Fruit fly (Drosophila melanogaster): ENCODE data around the gene CG13898.

DNA sequence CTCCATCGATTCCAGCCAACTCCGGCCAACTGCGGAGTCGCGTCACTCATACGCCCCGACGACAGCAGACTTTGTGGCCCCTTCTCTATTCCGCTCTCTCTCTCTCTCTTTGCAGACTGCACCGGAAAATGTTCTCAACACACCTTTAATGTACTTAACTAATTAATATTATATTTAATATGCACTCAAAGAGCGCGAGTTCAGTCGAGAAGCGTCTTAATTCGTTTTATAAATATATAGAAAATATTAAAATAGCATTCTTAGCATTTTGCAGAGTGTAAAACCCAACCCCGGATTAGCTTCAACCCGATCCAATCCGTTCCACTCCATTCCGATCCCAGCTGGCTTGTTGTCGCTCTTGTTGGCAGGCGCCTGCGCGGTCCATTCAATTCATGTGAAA, 9.4 kb downstream of the CG13898 start:
- TF ChIP-seq CG14711 (tag; optimal IDR thresholded peaks at IDR 0.05) (no peak), cic (GFP tag; optimal IDR thresholded peaks at IDR 0.05) (no peak), CG1620 (GFP tag; optimal IDR thresholded peaks at IDR 0.05) (no peak), CG11617 (GFP tag; optimal IDR thresholded peaks at IDR 0.05) (no peak), ovo (GFP tag; optimal IDR thresholded peaks at IDR 0.05) (no peak), CG12768 (GFP tag; optimal IDR thresholded peaks at IDR 0.05) (no peak), Crg-1 (GFP tag; optimal IDR thresholded peaks at IDR 0.05) (no peak), pad (GFP tag; optimal IDR thresholded peaks at IDR 0.05) (no peak), toe (GFP tag; optimal IDR thresholded peaks at IDR 0.05) (no peak), CG7101 (tag; optimal IDR thresholded peaks at IDR 0.05) (no peak), Clk (GFP tag; optimal IDR thresholded peaks at IDR 0.05) (no peak), CG33017 (tag; optimal IDR thresholded peaks at IDR 0.05) (no peak)

Data from whole organism, adult.